Worm (Caenorhabditis elegans): ENCODE measurements around the gene F31B9.2.

DNA sequence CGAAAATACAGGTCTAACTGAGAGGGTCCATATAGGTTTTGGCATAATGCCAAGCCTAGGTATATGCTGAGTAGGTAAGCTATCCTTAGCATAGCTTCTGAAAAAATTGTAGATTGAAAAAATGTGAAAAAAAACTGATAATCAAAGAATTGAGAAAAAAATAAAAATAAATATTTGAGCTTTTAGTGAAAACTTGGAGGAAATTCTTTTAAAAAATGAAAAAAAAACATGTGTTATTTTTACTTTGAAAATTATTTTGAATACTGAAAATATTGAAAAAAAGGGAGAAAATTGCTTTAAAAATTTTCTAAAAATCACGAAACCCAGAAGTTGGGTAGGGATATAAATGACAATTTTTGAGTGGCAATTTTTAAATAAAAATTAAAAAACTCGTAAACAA lies 29.7 kb upstream of the F31B9.2 start, which contains the start of gene F53H4.3:
- no peak for TF ChIP-seq ztf-16 (tag; optimal IDR thresholded peaks at IDR 0.05)
- TF ChIP-seq ama-1 (optimal IDR thresholded peaks at IDR 0.05), result no peak

Data from whole organism, late embryonic.